Worm (Caenorhabditis elegans) whole organism, young adult: ENCODE results near the gene F09G8.10.

Source experiments
- B0019.2 ChIP-seq: fragments of 200-800 bp; sonication (Bioruptor generic); conservative IDR thresholded peaks from 2 replicates; pipeline ENCODE4 v1.3.6; 2022; ENCODE audit warnings: missing genetic modification reagents, missing genetic modification characterization, missing compliant biosample characterization
- F10E7.11 ChIP-seq: sonication (generic microtip); optimal IDR thresholded peaks from 2 replicates; lab custom pipeline; 2017; ENCODE audit warnings: mild to moderate bottlenecking, missing genetic modification characterization, moderate library complexity, missing compliant biosample characterization
- F22D6.2 ChIP-seq: sonication (generic microtip); optimal IDR thresholded peaks from 2 replicates; lab custom pipeline; 2016; ENCODE audit warnings: mild to moderate bottlenecking, missing genetic modification characterization, missing compliant biosample characterization
- F23B12.7 ChIP-seq: sonication (generic microtip); optimal IDR thresholded peaks from 2 replicates; lab custom pipeline; 2017; ENCODE audit warnings: missing genetic modification characterization, mild to moderate bottlenecking, missing compliant biosample characterization, antibody characterized with exemption, moderate library complexity; ENCODE audit not compliant: insufficient read depth
- F52B5.7 ChIP-seq: sonication (generic microtip); optimal IDR thresholded peaks from 2 replicates; lab custom pipeline; 2016; ENCODE audit warnings: mild to moderate bottlenecking, missing genetic modification characterization, missing compliant biosample characterization
- F57C9.4 ChIP-seq: sonication (generic microtip); optimal IDR thresholded peaks from 2 replicates; lab custom pipeline; 2017; ENCODE audit warnings: mild to moderate bottlenecking, missing genetic modification characterization, missing compliant biosample characterization
- K12H6.12 ChIP-seq: fragments of 200-800 bp; sonication (Bioruptor generic); optimal IDR thresholded peaks from 2 replicates; lab custom pipeline; 2018; ENCODE audit warnings: mild to moderate bottlenecking, missing genetic modification characterization, missing compliant biosample characterization
- Y53G8AR.9 ChIP-seq: fragments of 200-800 bp; sonication (Bioruptor generic); conservative IDR thresholded peaks from 2 replicates; pipeline ENCODE4 v1.3.6; 2022; ENCODE audit warnings: missing genetic modification reagents, missing genetic modification characterization, missing compliant biosample characterization
- Y67H2A.10 ChIP-seq: fragments of 200-800 bp; sonication (Bioruptor generic); conservative IDR thresholded peaks from 2 replicates; pipeline ENCODE4 v1.3.6; 2022; ENCODE audit warnings: missing genetic modification reagents, missing genetic modification characterization, missing compliant biosample characterization
- Y79H2A.3 ChIP-seq: fragments of 200-800 bp; sonication (Bioruptor generic); conservative IDR thresholded peaks from 2 replicates; pipeline ENCODE4 v1.3.6; 2022; ENCODE audit warnings: missing genetic modification reagents, missing genetic modification characterization, missing compliant biosample characterization
- Y95B8A.8 ChIP-seq: fragments of 200-800 bp; sonication (Bioruptor generic); IDR thresholded peaks from 2 replicates; pipeline ENCODE4 v1.3.6; 2022; ENCODE audit warnings: missing genetic modification reagents, missing genetic modification characterization, missing compliant biosample characterization
- athp-1 ChIP-seq: sonication (generic microtip); optimal IDR thresholded peaks from 2 replicates; lab custom pipeline; 2017; ENCODE audit warnings: mild to moderate bottlenecking, missing genetic modification characterization, missing compliant biosample characterization
- attf-5 ChIP-seq: fragments of 200-800 bp; sonication (Bioruptor generic); optimal IDR thresholded peaks from 2 replicates; lab custom pipeline; 2018; ENCODE audit warnings: mild to moderate bottlenecking, missing genetic modification characterization, missing compliant biosample characterization
- bed-2 ChIP-seq: fragments of 200-800 bp; sonication (Bioruptor generic); IDR thresholded peaks from 2 replicates; pipeline ENCODE4 v1.3.6; 2022; ENCODE audit warnings: missing genetic modification reagents, missing genetic modification characterization, missing compliant biosample characterization
- dox-1 ChIP-seq: fragments of 200-800 bp; sonication (Bioruptor generic); IDR thresholded peaks from 2 replicates; pipeline ENCODE4 v1.3.6; 2022; ENCODE audit warnings: missing genetic modification reagents, missing genetic modification characterization, missing compliant biosample characterization
- dpff-1 ChIP-seq: sonication (generic microtip); optimal IDR thresholded peaks from 2 replicates; lab custom pipeline; 2017; ENCODE audit warnings: mild to moderate bottlenecking, missing genetic modification characterization, missing compliant biosample characterization
- ekl-4 ChIP-seq: fragments of 200-800 bp; sonication (Bioruptor generic); IDR thresholded peaks from 2 replicates; pipeline ENCODE4 v1.3.6; 2022; ENCODE audit warnings: missing genetic modification reagents, missing genetic modification characterization, missing compliant biosample characterization
- ets-4 ChIP-seq: fragments of 200-800 bp; sonication (Bioruptor generic); optimal IDR thresholded peaks from 2 replicates; lab custom pipeline; 2018; ENCODE audit warnings: mild to moderate bottlenecking, missing genetic modification characterization, missing compliant biosample characterization
- fkh-3 ChIP-seq: sonication (generic microtip); optimal IDR thresholded peaks from 2 replicates; lab custom pipeline; 2016; ENCODE audit warnings: mild to moderate bottlenecking, missing genetic modification characterization, missing compliant biosample characterization
- gei-17 ChIP-seq: fragments of 200-800 bp; sonication (Bioruptor generic); optimal IDR thresholded peaks from 2 replicates; lab custom pipeline; 2018; ENCODE audit warnings: mild to moderate bottlenecking, missing genetic modification characterization, missing compliant biosample characterization
- him-1 ChIP-seq: sonication (generic microtip); optimal IDR thresholded peaks from 2 replicates; lab custom pipeline; 2016; ENCODE audit warnings: missing genotype, missing genetic modification reagents, missing genetic modification characterization, missing compliant biosample characterization
- hmg-20 ChIP-seq: fragments of 200-800 bp; sonication (Bioruptor generic); IDR thresholded peaks from 2 replicates; pipeline ENCODE4 v1.3.6; 2022; ENCODE audit warnings: missing genetic modification reagents, missing genetic modification characterization, missing compliant biosample characterization
- hrde-1 ChIP-seq: sonication (generic microtip); optimal IDR thresholded peaks from 2 replicates; lab custom pipeline; 2016; ENCODE audit warnings: missing genetic modification characterization, mild to moderate bottlenecking, missing compliant biosample characterization, moderate library complexity, missing genotype, missing genetic modification reagents, borderline replicate concordance
- let-526 ChIP-seq: fragments of 200-800 bp; sonication (Bioruptor generic); IDR thresholded peaks from 2 replicates; pipeline ENCODE4 v1.3.6; 2022; ENCODE audit warnings: missing genetic modification reagents, missing genetic modification characterization, missing compliant biosample characterization
- lsl-1 ChIP-seq: fragments of 200-800 bp; sonication (Bioruptor generic); optimal IDR thresholded peaks from 2 replicates; lab custom pipeline; 2018; ENCODE audit warnings: mild to moderate bottlenecking, missing genetic modification characterization, moderate library complexity, missing compliant biosample characterization
- mcd-1 ChIP-seq: fragments of 200-800 bp; sonication (Bioruptor generic); IDR thresholded peaks from 2 replicates; pipeline ENCODE4 v1.3.6; 2022; ENCODE audit warnings: missing genetic modification reagents, missing genetic modification characterization, missing compliant biosample characterization
- mxl-1 ChIP-seq: sonication (generic microtip); optimal IDR thresholded peaks from 2 replicates; lab custom pipeline; 2016; ENCODE audit warnings: missing genetic modification characterization, missing compliant biosample characterization
- nfya-2 ChIP-seq: fragments of 200-800 bp; sonication (Bioruptor generic); IDR thresholded peaks from 2 replicates; pipeline ENCODE4 v1.3.6; 2022; ENCODE audit warnings: missing genetic modification reagents, missing genetic modification characterization, missing compliant biosample characterization
- nfyb-1 ChIP-seq: fragments of 200-800 bp; sonication (Bioruptor generic); IDR thresholded peaks from 2 replicates; pipeline ENCODE4 v1.3.6; 2022; ENCODE audit warnings: missing genetic modification reagents, missing genetic modification characterization, missing compliant biosample characterization
- nhr-120 ChIP-seq: fragments of 200-800 bp; sonication (Bioruptor generic); IDR thresholded peaks from 2 replicates; pipeline ENCODE4 v1.3.6; 2022; ENCODE audit warnings: missing genetic modification characterization, missing compliant biosample characterization
- nhr-27 ChIP-seq: fragments of 200-800 bp; sonication (Bioruptor generic); optimal IDR thresholded peaks from 2 replicates; lab custom pipeline; 2018; ENCODE audit warnings: mild to moderate bottlenecking, missing genetic modification characterization, moderate library complexity, missing compliant biosample characterization
- nhr-80 ChIP-seq: sonication (generic microtip); optimal IDR thresholded peaks from 2 replicates; lab custom pipeline; 2016; ENCODE audit warnings: missing genetic modification characterization, missing compliant biosample characterization
- pbrm-1 ChIP-seq: fragments of 200-800 bp; sonication (Bioruptor generic); IDR thresholded peaks from 2 replicates; pipeline ENCODE4 v1.3.6; 2022; ENCODE audit warnings: missing genetic modification reagents, missing genetic modification characterization, missing compliant biosample characterization
- pha-4 ChIP-seq: fragments of 150-350 bp; sonication (generic microtip); optimal IDR thresholded peaks from 2 replicates; lab custom pipeline; 2014; ENCODE audit warnings: missing biosample characterization, missing genetic modification reagents, missing genetic modification characterization
- rpc-1 ChIP-seq, 2 experiments: fragments of 150-350 bp in 1 of 2; sonication (generic microtip) in 1 of 2; optimal IDR thresholded peaks; 2 replicates each; lab custom pipeline; 2014 to 2018; ENCODE audit warnings: missing biosample characterization in 1 of 2, missing genetic modification characterization in 1 of 2, missing genetic modification reagents in 1 of 2, missing genotype in 1 of 2
- sdz-38 ChIP-seq: sonication (generic microtip); optimal IDR thresholded peaks from 2 replicates; lab custom pipeline; 2016; ENCODE audit warnings: missing genotype, missing genetic modification characterization, missing compliant biosample characterization
- snpc-1.3 ChIP-seq: sonication (generic microtip); optimal IDR thresholded peaks from 2 replicates; lab custom pipeline; 2017; ENCODE audit warnings: missing genetic modification characterization, mild to moderate bottlenecking, missing compliant biosample characterization, antibody characterized with exemption, moderate library complexity, missing genotype, missing genetic modification reagents; ENCODE audit not compliant: insufficient read depth
- snpc-3.4 ChIP-seq: sonication (generic microtip); optimal IDR thresholded peaks from 2 replicates; lab custom pipeline; 2017; ENCODE audit warnings: missing genetic modification characterization, mild to moderate bottlenecking, missing compliant biosample characterization, antibody characterized with exemption, moderate library complexity, missing genotype, missing genetic modification reagents
- snpc-4 ChIP-seq, 5 experiments: fragments of 150-350 bp in 1 of 5; sonication (generic microtip) in 4 of 5; optimal IDR thresholded peaks; 2 replicates each; lab custom pipeline; 2014 to 2018; ENCODE audit warnings: missing genetic modification characterization in 5 of 5, missing biosample characterization in 3 of 5, antibody characterized with exemption in 2 of 5, mild to moderate bottlenecking in 2 of 5, missing compliant biosample characterization in 2 of 5, missing genotype in 2 of 5, moderate library complexity in 2 of 5, missing genetic modification reagents in 1 of 5
- tbx-9 ChIP-seq: sonication (generic microtip); optimal IDR thresholded peaks from 2 replicates; lab custom pipeline; 2016; ENCODE audit warnings: borderline replicate concordance, missing genetic modification characterization, inconsistent platforms, missing compliant biosample characterization
- zfh-2 ChIP-seq: fragments of 200-800 bp; sonication (Bioruptor generic); conservative IDR thresholded peaks from 2 replicates; pipeline ENCODE4 v1.3.6; 2022; ENCODE audit warnings: missing genetic modification reagents, missing genetic modification characterization, missing compliant biosample characterization
- zim-3 ChIP-seq: sonication (generic microtip); optimal IDR thresholded peaks from 2 replicates; lab custom pipeline; 2017; ENCODE audit warnings: mild to moderate bottlenecking, missing genetic modification characterization, moderate library complexity, missing compliant biosample characterization
- ztf-25 ChIP-seq: fragments of 200-800 bp; sonication (Bioruptor generic); IDR thresholded peaks from 2 replicates; pipeline ENCODE4 v1.3.6; 2022; ENCODE audit warnings: missing genetic modification reagents, missing genetic modification characterization, missing compliant biosample characterization
- ztf-6 ChIP-seq: fragments of 200-800 bp; sonication (Bioruptor generic); IDR thresholded peaks from 2 replicates; pipeline ENCODE4 v1.3.6; 2022; ENCODE audit warnings: missing genetic modification reagents, missing genetic modification characterization, missing compliant biosample characterization

F09G8.10 gene

ce11 chrIII:8278801-8279200, 6.8 kb upstream of the F09G8.10 start, which contains the start of gene mig-10:
Gene mig-10, plus strand, starts transcription at chrIII:8279101.
- TF ChIP-seq Y67H2A.10 (GFP tag; lab: Robert Waterston, UW): no peak
- TF ChIP-seq fkh-3: no peak
- no peak for TF ChIP-seq rpc-1 (optimal IDR thresholded peaks at IDR 0.05; lab: Kevin White, UChicago)
- TF ChIP-seq rpc-1 (tag; optimal IDR thresholded peaks at IDR 0.05; lab: Kevin White, UChicago): no peak
- no peak for TF ChIP-seq F57C9.4 (tag; lab: Kevin White, UChicago)
- no peak for TF ChIP-seq mxl-1 (tag; lab: Kevin White, UChicago)
- TF ChIP-seq tbx-9 (tag; lab: Kevin White, UChicago): no peak
- no peak for TF ChIP-seq F10E7.11 (tag; lab: Kevin White, UChicago)
- no peak for TF ChIP-seq let-526
- no peak for TF ChIP-seq ztf-6 (GFP tag; lab: Robert Waterston, UW)
- no peak for TF ChIP-seq zim-3
- no peak for TF ChIP-seq F22D6.2 (tag; lab: Kevin White, UChicago)
- no peak for TF ChIP-seq Y79H2A.3 (GFP tag; lab: Robert Waterston, UW)
- no peak for TF ChIP-seq Y53G8AR.9 (GFP tag; lab: Robert Waterston, UW)
- no peak for TF ChIP-seq hrde-1 (tag; lab: Kevin White, UChicago)
- TF ChIP-seq hmg-20: no peak
- no peak for TF ChIP-seq F52B5.7 (tag; lab: Kevin White, UChicago)
- no peak for TF ChIP-seq ets-4 (GFP tag; lab: Kevin White, UChicago)
- no peak for TF ChIP-seq pha-4 (tag; lab: Kevin White, UChicago)
- TF ChIP-seq K12H6.12 (tag; lab: Kevin White, UChicago): no peak

DNA sequence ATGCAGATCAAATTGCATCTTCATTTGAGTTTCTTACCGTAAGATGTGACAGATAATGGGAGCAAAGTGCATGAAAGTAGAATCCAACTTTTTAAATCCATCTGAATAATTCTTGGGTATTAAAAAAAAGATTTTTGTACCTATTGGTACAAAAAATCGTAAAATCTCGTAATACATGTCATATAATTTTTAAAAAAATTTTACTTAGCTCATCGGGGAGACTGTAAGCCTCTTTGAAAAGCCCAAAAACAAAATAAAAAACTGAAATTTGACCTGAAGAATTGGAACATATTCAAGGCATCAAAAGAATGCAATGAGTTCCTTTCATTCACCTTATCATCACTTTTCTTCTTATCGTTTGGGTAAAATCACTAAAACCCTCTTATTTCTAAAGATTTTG, 3.9 kb upstream of the F09G8.10 start, which contains the start of gene clec-160:
clec-160 (minus strand) TSS at position 101 of the 400 bp plus-strand sequence.
- no peak for TF ChIP-seq F22D6.2 (tag; lab: Kevin White, UChicago)
- TF ChIP-seq sdz-38 (tag; lab: Kevin White, UChicago): no peak
- no peak for TF ChIP-seq nfyb-1 (GFP tag; lab: Robert Waterston, UW)
- no peak for TF ChIP-seq athp-1
- no peak for TF ChIP-seq nhr-27 (tag; lab: Kevin White, UChicago)
- no peak for TF ChIP-seq zfh-2 (GFP tag; lab: Robert Waterston, UW)
- no peak for TF ChIP-seq gei-17 (GFP tag; lab: Kevin White, UChicago)
- no peak for TF ChIP-seq F10E7.11 (tag; lab: Kevin White, UChicago)
- no peak for TF ChIP-seq nhr-120
- no peak for TF ChIP-seq pbrm-1 (GFP tag; lab: Robert Waterston, UW)
- TF ChIP-seq snpc-3.4: no peak
- TF ChIP-seq him-1 (tag; lab: Kevin White, UChicago): no peak
- TF ChIP-seq dpff-1 (tag; lab: Kevin White, UChicago): no peak
- no peak for TF ChIP-seq Y79H2A.3 (GFP tag; lab: Robert Waterston, UW)
- TF ChIP-seq snpc-1.3 (tag; lab: Kevin White, UChicago): no peak
- no peak for TF ChIP-seq lsl-1 (GFP tag; lab: Kevin White, UChicago)
- TF ChIP-seq ekl-4: no peak

ce11 chrIII:8268296-8268695, 3.7 kb downstream of the F09G8.10 start, which contains the start of the genes F09G8.7 and crn-7:
Gene F09G8.7, minus strand, starts transcription at chrIII:8268355.
Gene crn-7, plus strand, starts transcription at chrIII:8268531.
- TF ChIP-seq B0019.2 (no peak), bed-2 (GFP tag; lab: Robert Waterston, UW) (no peak), nhr-80 (peak; percentile 53), mcd-1 (GFP tag; lab: Robert Waterston, UW) (0 out of 2 replicates have a peak, but pooled peaks have one; percentile 21), Y95B8A.8 (no peak), F23B12.7 (tag; lab: Kevin White, UChicago) (peak; percentile 29), ztf-25 (GFP tag; lab: Robert Waterston, UW) (no peak), attf-5 (peak; percentile 44), dox-1 (peak; percentile 35; the same call in 1 of the 2 replicates), snpc-4 (GFP tag; optimal IDR thresholded peaks at IDR 0.05; lab: Kevin White, UChicago) (no peak), snpc-4 (tag; optimal IDR thresholded peaks at IDR 0.05; lab: Kevin White, UChicago) (no peak), nfya-2 (GFP tag; lab: Robert Waterston, UW) (no peak)
